Worm (Caenorhabditis elegans) whole organism, L3 larva: ENCODE data around the gene ZC374.2.

ENCODE experiments used
- R02D3.7 ChIP-seq: fragments of 150-350 bp; optimal IDR thresholded peaks from 2 replicates; lab custom pipeline; 2014; ENCODE audit warnings: missing biosample characterization, missing genetic modification characterization
- ceh-28 ChIP-seq: fragments of 150-350 bp; optimal IDR thresholded peaks from 2 replicates; lab custom pipeline; 2014; ENCODE audit warnings: missing biosample characterization, missing genetic modification reagents, missing genetic modification characterization
- ceh-82 ChIP-seq: fragments of 150-350 bp; optimal IDR thresholded peaks from 2 replicates; lab custom pipeline; 2014; ENCODE audit warnings: missing biosample characterization, missing genetic modification characterization
- daf-12 ChIP-seq: fragments of 150-350 bp; optimal IDR thresholded peaks from 2 replicates; lab custom pipeline; 2014; ENCODE audit warnings: missing biosample characterization, missing genetic modification reagents, missing genetic modification characterization
- egl-27 ChIP-seq: sonication (generic microtip); optimal IDR thresholded peaks from 4 replicates; lab custom pipeline; 2017; ENCODE audit warnings: missing biosample characterization, missing genetic modification reagents, missing genetic modification characterization
- egl-5 ChIP-seq: fragments of 150-350 bp; optimal IDR thresholded peaks from 2 replicates; lab custom pipeline; 2017; ENCODE audit warnings: missing biosample characterization, missing genetic modification reagents, missing genetic modification characterization, inconsistent platforms
- elt-1 ChIP-seq: fragments of 150-350 bp; optimal IDR thresholded peaks from 2 replicates; lab custom pipeline; 2014; ENCODE audit warnings: missing biosample characterization, missing genetic modification characterization
- elt-2 ChIP-seq: sonication (generic microtip); optimal IDR thresholded peaks from 2 replicates; lab custom pipeline; 2016; ENCODE audit warnings: missing genetic modification reagents, mild to moderate bottlenecking, missing genetic modification characterization, missing compliant biosample characterization
- eor-1 ChIP-seq, 2 experiments: fragments of 150-350 bp; optimal IDR thresholded peaks; 2 replicates each; lab custom pipeline; 2014 to 2018; ENCODE audit warnings: missing biosample characterization in 2 of 2, missing genetic modification characterization in 2 of 2
- fkh-10 ChIP-seq: sonication (generic microtip); optimal IDR thresholded peaks from 2 replicates; lab custom pipeline; 2017; ENCODE audit warnings: missing biosample characterization, missing genetic modification reagents, missing genetic modification characterization
- fos-1 ChIP-seq: fragments of 150-350 bp; optimal IDR thresholded peaks from 2 replicates; lab custom pipeline; 2014; ENCODE audit warnings: missing biosample characterization, missing genetic modification characterization
- hmg-11 ChIP-seq: sonication (generic microtip); optimal IDR thresholded peaks from 2 replicates; lab custom pipeline; 2016; ENCODE audit warnings: missing genetic modification characterization, missing compliant biosample characterization
- jun-1 ChIP-seq: fragments of 150-350 bp; optimal IDR thresholded peaks from 2 replicates; lab custom pipeline; 2014; ENCODE audit warnings: missing biosample characterization, missing genetic modification reagents, missing genetic modification characterization
- lin-15B ChIP-seq: fragments of 150-350 bp; optimal IDR thresholded peaks from 2 replicates; lab custom pipeline; 2014; ENCODE audit warnings: missing biosample characterization, missing genetic modification characterization
- lin-39 ChIP-seq: fragments of 150-350 bp; optimal IDR thresholded peaks from 2 replicates; lab custom pipeline; 2018; ENCODE audit warnings: missing biosample characterization, missing genetic modification reagents, missing genetic modification characterization
- lsy-12 ChIP-seq: sonication (generic microtip); optimal IDR thresholded peaks from 2 replicates; lab custom pipeline; 2016; ENCODE audit warnings: mild to moderate bottlenecking, missing genetic modification characterization, missing compliant biosample characterization
- mdl-1 ChIP-seq: fragments of 150-350 bp; optimal IDR thresholded peaks from 2 replicates; lab custom pipeline; 2014; ENCODE audit warnings: missing biosample characterization, missing genetic modification characterization
- nfya-1 ChIP-seq: sonication (generic microtip); optimal IDR thresholded peaks from 2 replicates; lab custom pipeline; 2017; ENCODE audit warnings: missing genetic modification characterization, mild to moderate bottlenecking, missing compliant biosample characterization, antibody characterized with exemption, moderate library complexity; ENCODE audit not compliant: insufficient read depth
- nhr-11 ChIP-seq: fragments of 150-350 bp; optimal IDR thresholded peaks from 2 replicates; lab custom pipeline; 2014; ENCODE audit warnings: missing biosample characterization, missing genetic modification characterization
- nhr-12 ChIP-seq: fragments of 150-350 bp; optimal IDR thresholded peaks from 2 replicates; lab custom pipeline; 2014; ENCODE audit warnings: missing biosample characterization, missing genetic modification characterization
- nhr-23 ChIP-seq: fragments of 150-350 bp; optimal IDR thresholded peaks from 2 replicates; lab custom pipeline; 2014; ENCODE audit warnings: missing biosample characterization, missing genetic modification reagents, missing genetic modification characterization
- nhr-237 ChIP-seq: fragments of 150-350 bp; optimal IDR thresholded peaks from 2 replicates; lab custom pipeline; 2014; ENCODE audit warnings: missing biosample characterization, missing genetic modification characterization
- nhr-25 ChIP-seq: sonication (generic microtip); optimal IDR thresholded peaks from 2 replicates; lab custom pipeline; 2017; ENCODE audit warnings: missing biosample characterization, missing genetic modification characterization
- nhr-43 ChIP-seq: sonication (generic microtip); optimal IDR thresholded peaks from 2 replicates; lab custom pipeline; 2016; ENCODE audit warnings: mild to moderate bottlenecking, missing genetic modification characterization, missing compliant biosample characterization; ENCODE audit not compliant: poor library complexity, severe bottlenecking
- nhr-67 ChIP-seq: fragments of 150-350 bp; optimal IDR thresholded peaks from 2 replicates; lab custom pipeline; 2014; ENCODE audit warnings: missing biosample characterization, missing genetic modification characterization
- pha-4 ChIP-seq: fragments of 150-350 bp; optimal IDR thresholded peaks from 2 replicates; lab custom pipeline; 2014; ENCODE audit warnings: missing biosample characterization, missing genetic modification reagents, missing genetic modification characterization
- pqm-1 ChIP-seq: fragments of 150-350 bp; optimal IDR thresholded peaks from 2 replicates; lab custom pipeline; 2017; ENCODE audit warnings: missing biosample characterization, missing genetic modification characterization, inconsistent platforms
- sea-2 ChIP-seq: fragments of 150-350 bp; sonication (generic microtip); optimal IDR thresholded peaks from 4 replicates; lab custom pipeline; 2014; ENCODE audit warnings: missing biosample characterization, missing genetic modification reagents, missing genetic modification characterization
- snpc-4 ChIP-seq: fragments of 150-350 bp; optimal IDR thresholded peaks from 2 replicates; lab custom pipeline; 2014; ENCODE audit warnings: missing biosample characterization, missing genetic modification characterization
- tbx-2 ChIP-seq: sonication (generic microtip); optimal IDR thresholded peaks from 2 replicates; lab custom pipeline; 2016; ENCODE audit warnings: mild to moderate bottlenecking, missing genetic modification characterization, missing compliant biosample characterization
- zag-1 ChIP-seq: fragments of 150-350 bp; optimal IDR thresholded peaks from 2 replicates; lab custom pipeline; 2014; ENCODE audit warnings: missing biosample characterization, missing genetic modification characterization
- ztf-11 ChIP-seq: fragments of 150-350 bp; optimal IDR thresholded peaks from 2 replicates; lab custom pipeline; 2014; ENCODE audit warnings: missing biosample characterization, missing genetic modification characterization

Gene ZC374.2

DNA sequence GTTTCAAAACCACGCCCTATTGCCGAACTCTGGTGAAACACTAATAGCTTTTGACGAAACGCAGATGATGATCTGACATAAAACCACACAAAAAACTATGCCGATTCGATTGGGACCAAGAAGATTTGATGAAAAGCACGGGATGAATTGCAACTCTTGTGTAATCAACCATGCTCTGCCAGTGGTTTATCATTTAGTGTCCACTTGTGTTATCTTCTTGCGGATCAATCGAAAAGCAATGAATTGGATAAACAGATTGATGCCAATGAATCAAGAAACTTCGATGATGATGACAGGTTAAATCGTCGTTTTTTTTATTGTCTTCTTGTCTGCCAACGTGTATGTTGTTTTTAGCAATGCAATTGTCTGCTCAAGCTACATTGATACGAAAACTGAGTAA lies 25.2 kb downstream of the ZC374.2 start, which contains the start of gene F42G10.1:
Gene F42G10.1 (minus strand): TSS at position 151 of the 400 bp plus-strand sequence.
- TF ChIP-seq nfya-1 (tag; lab: Kevin White, UChicago), result peak; percentile 6
- TF ChIP-seq lin-39, result peak; percentile 69
- no peak for TF ChIP-seq ceh-82
- peak; percentile 89 for TF ChIP-seq egl-5

DNA sequence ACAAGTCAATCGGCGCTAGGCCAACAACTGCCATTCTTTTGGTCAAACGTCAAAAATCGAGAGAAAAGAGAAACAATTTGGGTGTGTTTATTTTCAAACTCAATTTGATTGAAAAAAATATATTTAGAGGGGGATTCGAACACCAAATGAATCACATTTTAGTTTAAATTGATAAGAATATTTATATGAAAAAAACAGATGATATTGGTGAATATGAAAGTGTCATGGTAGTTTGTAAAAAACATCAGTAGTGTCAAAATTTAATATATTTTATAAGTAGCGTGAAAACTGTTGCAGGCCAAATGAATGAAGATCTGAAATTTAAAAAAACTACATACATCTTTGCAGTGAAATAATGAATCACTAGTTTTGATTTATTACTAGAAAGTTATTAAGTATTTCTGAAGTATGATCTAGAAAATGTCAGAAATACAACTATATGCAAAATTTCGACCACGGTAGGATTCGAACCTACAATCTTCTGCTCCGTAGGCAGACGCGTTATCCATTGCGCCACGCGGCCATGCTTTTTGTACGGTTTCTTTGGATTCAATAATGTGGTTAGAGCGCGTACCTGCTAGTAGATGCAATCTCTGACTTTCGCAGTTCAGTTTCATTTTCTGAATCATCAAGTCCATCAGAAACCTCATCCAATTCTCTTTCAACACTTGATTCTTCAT lies 29.1 kb downstream of the ZC374.2 start, which contains the start of gene F19C6.4:
Gene F19C6.4 (minus strand): TSS at position 51 of the 680 bp plus-strand sequence.
- peak; percentile 31 for TF ChIP-seq nhr-43 (tag; lab: Kevin White, UChicago)
- peak; percentile 25 for TF ChIP-seq nhr-25 (tag; lab: Kevin White, UChicago)
- no peak for TF ChIP-seq elt-1 (tag; lab: Kevin White, UChicago)
- peak; percentile 49 for TF ChIP-seq lsy-12 (tag; lab: Kevin White, UChicago)
- no peak for TF ChIP-seq lin-15B (tag; lab: Kevin White, UChicago)
- peak; percentile 12 for TF ChIP-seq elt-2 (tag; lab: Kevin White, UChicago)
- peak; percentile 22 for TF ChIP-seq pqm-1 (tag; lab: Kevin White, UChicago)

DNA sequence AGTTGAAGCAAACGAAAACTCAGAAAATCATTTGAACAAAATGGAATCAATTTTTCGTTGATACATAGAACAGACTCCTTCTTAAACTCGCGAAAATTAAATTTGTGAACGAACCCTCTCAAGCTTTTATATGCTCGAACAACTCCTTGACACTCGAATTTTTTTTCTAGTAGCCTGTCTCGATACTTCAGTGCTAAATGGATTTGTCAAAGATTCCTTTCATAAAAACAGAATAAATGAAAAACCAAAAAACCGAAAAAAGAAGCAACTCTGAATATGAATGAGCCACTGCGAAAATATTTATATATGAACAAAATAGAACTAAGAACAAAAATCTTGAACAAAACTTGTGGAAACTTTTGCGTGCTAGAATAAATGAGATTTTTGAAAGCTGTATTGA lies 37.2 kb downstream of the ZC374.2 start:
- TF ChIP-seq lin-39, result no peak
- TF ChIP-seq fkh-10 (GFP tag; lab: Kevin White, UChicago), result peak; percentile 29

DNA sequence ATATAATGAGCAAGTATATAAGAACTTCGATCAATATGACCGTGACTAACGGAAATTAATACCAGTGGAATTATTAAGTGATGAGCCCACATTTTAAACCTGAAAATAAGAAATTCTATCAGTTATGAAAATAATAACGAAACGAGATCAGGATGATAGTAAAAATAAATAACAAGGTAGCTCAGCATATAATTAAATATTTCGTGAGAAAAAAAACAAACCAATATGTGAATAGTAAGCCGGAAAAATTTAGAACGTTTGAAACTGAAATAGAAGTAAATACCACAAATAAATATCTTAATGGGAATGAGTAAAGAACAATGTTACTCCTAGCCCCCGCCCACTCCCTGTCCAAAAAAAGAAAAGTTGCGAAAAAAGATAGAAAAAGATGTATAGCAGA lies 38.6 kb downstream of the ZC374.2 start, which contains the start of gene F19C6.3:
Gene F19C6.3 (minus strand): TSS at position 101 of the 400 bp plus-strand sequence.
- no peak for TF ChIP-seq eor-1 (tag; optimal IDR thresholded peaks at IDR 0.05; lab: Kevin White, UChicago)
- no peak for TF ChIP-seq egl-27 (tag; lab: Kevin White, UChicago)
- no peak for TF ChIP-seq egl-5
- TF ChIP-seq zag-1 (tag; lab: Kevin White, UChicago), result no peak
- no peak for TF ChIP-seq lin-15B (tag; lab: Kevin White, UChicago)
- no peak for TF ChIP-seq sea-2 (GFP tag; lab: Kevin White, UChicago)
- TF ChIP-seq pqm-1 (tag; lab: Kevin White, UChicago), result no peak
- no peak for TF ChIP-seq snpc-4 (tag; lab: Kevin White, UChicago)
- TF ChIP-seq pha-4 (tag; lab: Kevin White, UChicago), result no peak
- no peak for TF ChIP-seq nhr-237 (tag; lab: Kevin White, UChicago)
- no peak for TF ChIP-seq lin-39
- TF ChIP-seq, all 47 proteins: peak for 0

DNA sequence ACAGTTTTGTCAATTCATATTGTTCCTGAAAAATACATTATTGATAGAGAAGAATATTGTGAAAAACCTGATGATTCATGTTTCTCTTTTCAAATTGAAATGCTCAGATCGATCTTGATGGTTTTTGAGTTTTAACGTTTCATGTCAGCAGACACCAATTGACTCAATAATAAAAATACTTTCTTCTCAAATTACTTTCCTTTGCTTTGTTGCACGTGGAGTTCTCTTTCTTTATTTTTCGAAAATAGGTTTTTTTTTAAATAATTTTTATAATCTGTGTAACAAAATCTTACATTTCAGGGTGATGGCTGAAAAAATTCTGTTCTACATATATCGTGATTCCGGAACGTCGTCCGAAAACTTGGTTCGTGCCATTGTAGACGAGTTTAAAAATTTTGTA lies 46.6 kb downstream of the ZC374.2 start, which contains the start of gene F19C6.2:
Gene F19C6.2 (plus strand): TSS at position 301 of the 400 bp plus-strand sequence.
- TF ChIP-seq daf-12 (tag; lab: Kevin White, UChicago), result no peak
- TF ChIP-seq fos-1 (tag; lab: Kevin White, UChicago), result no peak
- TF ChIP-seq nhr-23 (tag; lab: Kevin White, UChicago), result no peak
- TF ChIP-seq nhr-12 (tag; lab: Kevin White, UChicago), result no peak

DNA sequence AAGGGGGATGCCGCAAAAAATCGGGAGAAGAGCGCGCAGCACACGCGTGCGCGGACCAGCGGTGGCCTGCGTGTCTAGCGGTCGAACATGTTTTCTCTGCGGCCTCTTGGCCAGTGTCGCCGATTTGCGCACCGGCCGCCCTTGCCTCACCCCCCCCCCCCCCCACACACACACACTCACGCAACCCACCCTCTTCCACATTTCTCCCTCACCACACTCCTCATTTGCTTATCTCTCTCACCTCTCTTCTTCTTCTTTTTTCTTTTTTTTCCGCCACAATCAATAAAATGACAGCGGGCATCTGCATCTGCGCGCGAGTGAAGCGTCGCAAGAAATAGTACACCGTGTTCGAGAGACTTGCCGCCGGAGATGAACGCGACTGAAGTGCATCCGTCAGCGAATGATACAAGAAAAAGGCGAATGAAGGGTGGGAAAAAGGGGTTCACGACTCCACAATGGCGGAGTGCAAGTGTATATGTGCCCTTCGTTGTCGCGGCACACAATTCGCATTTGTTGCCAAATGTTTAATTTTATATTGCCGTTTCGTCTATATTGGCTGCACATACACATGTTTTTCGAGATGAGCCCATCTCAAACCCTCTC lies 47.5 kb downstream of the ZC374.2 start:
- peak; percentile 70 for TF ChIP-seq snpc-4 (tag; lab: Kevin White, UChicago)
- peak; percentile 83 for TF ChIP-seq nhr-25 (tag; lab: Kevin White, UChicago)
- peak; percentile 89 for TF ChIP-seq nhr-23 (tag; lab: Kevin White, UChicago)
- TF ChIP-seq sea-2 (GFP tag; lab: Kevin White, UChicago), result peak; percentile 81
- TF ChIP-seq tbx-2 (tag; lab: Kevin White, UChicago), result peak; percentile 64
- peak; percentile 89 for TF ChIP-seq ceh-28 (tag; lab: Kevin White, UChicago)
- no peak for TF ChIP-seq jun-1 (tag; lab: Kevin White, UChicago)
- TF ChIP-seq daf-12 (tag; lab: Kevin White, UChicago), result no peak
- TF ChIP-seq ceh-82, result peak; percentile 70
- peak; percentile 68 for TF ChIP-seq egl-5
- peak; percentile 3 for TF ChIP-seq ztf-11 (tag; lab: Kevin White, UChicago)
- TF ChIP-seq mdl-1, result no peak
- TF ChIP-seq lin-39, result peak; percentile 49
- TF ChIP-seq nhr-67 (tag; lab: Kevin White, UChicago), result no peak
- TF ChIP-seq elt-2 (tag; lab: Kevin White, UChicago), result peak; percentile 50
- no peak for TF ChIP-seq nhr-12 (tag; lab: Kevin White, UChicago)
- TF ChIP-seq R02D3.7 (tag; lab: Kevin White, UChicago), result peak; percentile 29
- TF ChIP-seq lin-15B (tag; lab: Kevin White, UChicago), result peak; percentile 5
- TF ChIP-seq fkh-10 (GFP tag; lab: Kevin White, UChicago), result peak; percentile 71
- TF ChIP-seq nhr-11 (tag; lab: Kevin White, UChicago), result peak; percentile 45
- peak; percentile 69 for TF ChIP-seq pha-4 (tag; lab: Kevin White, UChicago)
- peak; percentile 96 for TF ChIP-seq hmg-11 (tag; lab: Kevin White, UChicago)
- TF ChIP-seq egl-27 (tag; lab: Kevin White, UChicago), result no peak
- peak; percentile 92 for TF ChIP-seq lsy-12 (tag; lab: Kevin White, UChicago)
- peak; percentile 69 for TF ChIP-seq nfya-1 (tag; lab: Kevin White, UChicago)
